Fruit fly (Drosophila melanogaster) whole organism, embryonic: Measurements from ENCODE around the gene CG13117.

ENCODE experiments used
- CG10321 ChIP-seq: fragments of 200-800 bp; sonication (Bioruptor generic); IDR thresholded peaks from 2 replicates; pipeline ENCODE4 v1.3.6; 2022; ENCODE audit warnings: missing biosample characterization, missing genetic modification characterization
- CG12104 ChIP-seq: fragments of 200-800 bp; sonication (Bioruptor generic); optimal IDR thresholded peaks from 3 replicates; lab custom pipeline; 2016; ENCODE audit warnings: missing biosample characterization, missing genetic modification characterization
- CG1233 ChIP-seq: fragments of 200-800 bp; sonication (Bioruptor generic); optimal IDR thresholded peaks from 4 replicates; lab custom pipeline; 2018; ENCODE audit warnings: missing biosample characterization, mild to moderate bottlenecking, missing genetic modification characterization
- CG13624 ChIP-seq: fragments of 200-800 bp; sonication (Bioruptor generic); optimal IDR thresholded peaks from 2 replicates; lab custom pipeline; 2016; ENCODE audit warnings: missing biosample characterization, missing genetic modification characterization
- CG14667 ChIP-seq: fragments of 200-800 bp; sonication (Bioruptor generic); IDR thresholded peaks from 2 replicates; pipeline ENCODE4 v1.3.6; 2022; ENCODE audit warnings: missing biosample characterization, missing genetic modification characterization
- CG14965 ChIP-seq: fragments of 200-800 bp; sonication (Bioruptor generic); optimal IDR thresholded peaks from 2 replicates; lab custom pipeline; 2016; ENCODE audit warnings: missing biosample characterization, missing genetic modification characterization, borderline replicate concordance
- CG1602 ChIP-seq: fragments of 200-800 bp; sonication (Bioruptor generic); optimal IDR thresholded peaks from 3 replicates; lab custom pipeline; 2016; ENCODE audit warnings: missing biosample characterization, missing genetic modification characterization
- CG1832 ChIP-seq: fragments of 200-800 bp; sonication (Bioruptor generic); optimal IDR thresholded peaks from 2 replicates; lab custom pipeline; 2017; ENCODE audit warnings: missing biosample characterization, mild to moderate bottlenecking, missing genetic modification characterization, inconsistent platforms
- CG2678 ChIP-seq: fragments of 200-800 bp; sonication (Bioruptor generic); optimal IDR thresholded peaks from 3 replicates; lab custom pipeline; 2019; ENCODE audit warnings: missing biosample characterization, mild to moderate bottlenecking, missing genetic modification characterization, moderate library complexity
- CG30020 ChIP-seq: fragments of 200-800 bp; optimal IDR thresholded peaks from 2 replicates; lab custom pipeline; 2019; ENCODE audit warnings: missing biosample characterization, mild to moderate bottlenecking, missing genetic modification characterization, moderate library complexity
- CG31365 ChIP-seq: fragments of 200-800 bp; sonication (Bioruptor generic); optimal IDR thresholded peaks from 2 replicates; lab custom pipeline; 2018; ENCODE audit warnings: missing biosample characterization, mild to moderate bottlenecking, missing genetic modification characterization
- CG3726 ChIP-seq: fragments of 200-800 bp; sonication (Bioruptor generic); IDR thresholded peaks from 3 replicates; pipeline ENCODE4, ENCODE4 v1.3.6; 2022; ENCODE audit warnings: missing biosample characterization, missing genetic modification characterization
- CG4328 ChIP-seq: fragments of 200-800 bp; sonication (Bioruptor generic); optimal IDR thresholded peaks from 3 replicates; lab custom pipeline; 2017; ENCODE audit warnings: missing biosample characterization, missing genetic modification reagents, missing genetic modification characterization
- CG43689 ChIP-seq: fragments of 200-800 bp; sonication (Bioruptor generic); IDR thresholded peaks from 2 replicates; pipeline ENCODE4 v1.3.6; 2022; ENCODE audit warnings: missing biosample characterization, missing genetic modification characterization
- CG4404 ChIP-seq: fragments of 200-800 bp; sonication (Bioruptor generic); IDR thresholded peaks from 2 replicates; pipeline ENCODE4 v1.3.6; 2022; ENCODE audit warnings: missing biosample characterization, missing genetic modification characterization
- CG6175 ChIP-seq: fragments of 200-800 bp; sonication (Bioruptor generic); IDR thresholded peaks from 3 replicates; pipeline ENCODE4 v1.3.6; 2022; ENCODE audit warnings: missing biosample characterization, missing genetic modification characterization
- CG7372 ChIP-seq: fragments of 200-800 bp; sonication (Bioruptor generic); IDR thresholded peaks from 2 replicates; pipeline ENCODE4 v1.3.6; 2022; ENCODE audit warnings: missing biosample characterization, missing genetic modification characterization
- CG8388 ChIP-seq: fragments of 200-800 bp; sonication (Bioruptor generic); optimal IDR thresholded peaks from 2 replicates; lab custom pipeline; 2019; ENCODE audit warnings: missing biosample characterization, mild to moderate bottlenecking, missing genetic modification characterization, moderate library complexity
- CG8924 ChIP-seq: fragments of 200-800 bp; optimal IDR thresholded peaks from 3 replicates; lab custom pipeline; 2019; ENCODE audit warnings: missing biosample characterization, mild to moderate bottlenecking, missing genetic modification characterization, moderate library complexity
- CG9876 ChIP-seq: fragments of 200-800 bp; sonication (Bioruptor generic); optimal IDR thresholded peaks from 2 replicates; lab custom pipeline; 2016; ENCODE audit warnings: missing biosample characterization, missing genetic modification characterization
- Dp ChIP-seq: fragments of 200-800 bp; sonication (Bioruptor generic); optimal IDR thresholded peaks from 2 replicates; lab custom pipeline; 2018; ENCODE audit warnings: missing biosample characterization, mild to moderate bottlenecking, missing genetic modification characterization, moderate library complexity
- Gug ChIP-seq: fragments of 200-800 bp; sonication (Bioruptor generic); IDR thresholded peaks from 4 replicates; pipeline ENCODE4 v1.3.6; 2022; ENCODE audit warnings: missing biosample characterization, missing genetic modification characterization
- H15 ChIP-seq: fragments of 200-800 bp; sonication (Bioruptor generic); IDR thresholded peaks from 3 replicates; pipeline ENCODE4 v1.3.6; 2022; ENCODE audit warnings: missing biosample characterization, missing genetic modification characterization
- HLHmδ ChIP-seq: fragments of 200-800 bp; sonication (Bioruptor generic); optimal IDR thresholded peaks from 2 replicates; lab custom pipeline; 2018; ENCODE audit warnings: missing biosample characterization, mild to moderate bottlenecking, missing genetic modification characterization, moderate library complexity
- Med ChIP-seq: fragments of 200-800 bp; sonication (Bioruptor generic); peaks from one replicate; lab custom pipeline; 2016; ENCODE audit warnings: missing biosample characterization, missing genetic modification characterization, mild to moderate bottlenecking, inconsistent platforms, moderate library complexity
- Oaz ChIP-seq: fragments of 200-800 bp; sonication (Bioruptor generic); IDR thresholded peaks from 2 replicates; pipeline ENCODE4 v1.3.6; 2022; ENCODE audit warnings: missing biosample characterization, missing genetic modification characterization
- Pdp1 ChIP-seq, 2 experiments: fragments of 200-800 bp; sonication (Bioruptor generic); optimal IDR thresholded peaks; 3 replicates each; lab custom pipeline; 2016; ENCODE audit warnings: missing biosample characterization in 2 of 2, missing genetic modification characterization in 2 of 2, mild to moderate bottlenecking in 1 of 2, moderate library complexity in 1 of 2
- Poxn ChIP-seq: fragments of 200-800 bp; sonication (Bioruptor generic); IDR thresholded peaks from 2 replicates; pipeline ENCODE4 v1.3.6; 2022; ENCODE audit warnings: missing biosample characterization, missing genetic modification characterization
- Sox102F ChIP-seq: fragments of 200-800 bp; sonication (Bioruptor generic); optimal IDR thresholded peaks from 2 replicates; lab custom pipeline; 2018; ENCODE audit warnings: missing biosample characterization, mild to moderate bottlenecking, missing genetic modification characterization, moderate library complexity
- da ChIP-seq: fragments of 200-800 bp; sonication (Bioruptor generic); optimal IDR thresholded peaks from 2 replicates; lab custom pipeline; 2016; ENCODE audit warnings: missing biosample characterization, missing genetic modification characterization
- dysf ChIP-seq: fragments of 200-800 bp; sonication (Bioruptor generic); IDR thresholded peaks from 3 replicates; pipeline ENCODE4 v1.3.6; 2022; ENCODE audit warnings: missing biosample characterization, missing genetic modification characterization
- ewg ChIP-seq: fragments of 200-800 bp; sonication (Bioruptor generic); optimal IDR thresholded peaks from 3 replicates; lab custom pipeline; 2017; ENCODE audit warnings: mild to moderate bottlenecking, missing biosample characterization, missing genetic modification reagents, missing genetic modification characterization
- fd64A ChIP-seq: fragments of 200-800 bp; sonication (Bioruptor generic); optimal IDR thresholded peaks from 3 replicates; lab custom pipeline; 2018; ENCODE audit warnings: missing biosample characterization, mild to moderate bottlenecking, missing genetic modification characterization
- h ChIP-seq: fragments of >200 bp; optimal IDR thresholded peaks from 2 replicates; lab custom pipeline; 2017
- hkb ChIP-seq, 2 experiments: fragments of 200-800 bp in 1 of 2; fragments of >200 bp in 1 of 2; sonication (Bioruptor generic) in 1 of 2; IDR thresholded peaks in 1 of 2; optimal IDR thresholded peaks in 1 of 2; 2 replicates each; pipeline versions ENCODE4 v1.3.6 to Lab custom; 2017 to 2022; ENCODE audit warnings: missing biosample characterization in 1 of 2, missing genetic modification characterization in 1 of 2
- jing ChIP-seq: fragments of 200-800 bp; sonication (Bioruptor generic); optimal IDR thresholded peaks from 2 replicates; lab custom pipeline; 2018; ENCODE audit warnings: missing biosample characterization, mild to moderate bottlenecking, missing genetic modification characterization
- maf-S ChIP-seq: fragments of 200-800 bp; sonication (Bioruptor generic); optimal IDR thresholded peaks from 2 replicates; lab custom pipeline; 2016; ENCODE audit warnings: missing biosample characterization, missing genetic modification characterization
- mirr ChIP-seq: fragments of 200-800 bp; sonication (Bioruptor generic); optimal IDR thresholded peaks from 3 replicates; lab custom pipeline; 2018; ENCODE audit warnings: missing biosample characterization, mild to moderate bottlenecking, missing genetic modification characterization
- nau ChIP-seq: fragments of 200-800 bp; sonication (Bioruptor generic); optimal IDR thresholded peaks from 3 replicates; lab custom pipeline; 2017; ENCODE audit warnings: missing biosample characterization, mild to moderate bottlenecking, missing genetic modification characterization, missing genetic modification reagents
- nmo ChIP-seq: fragments of 200-800 bp; sonication (Bioruptor generic); optimal IDR thresholded peaks from 2 replicates; lab custom pipeline; 2018; ENCODE audit warnings: missing biosample characterization, mild to moderate bottlenecking, missing genetic modification characterization, moderate library complexity
- nom ChIP-seq: fragments of 200-800 bp; sonication (Bioruptor generic); optimal IDR thresholded peaks from 2 replicates; lab custom pipeline; 2017; ENCODE audit warnings: missing biosample characterization, missing genetic modification characterization, mild to moderate bottlenecking, moderate library complexity, missing genetic modification reagents
- pb ChIP-seq: fragments of 200-800 bp; sonication (Bioruptor generic); optimal IDR thresholded peaks from 3 replicates; lab custom pipeline; 2016; ENCODE audit warnings: missing biosample characterization, missing genetic modification characterization
- pfk ChIP-seq: fragments of 200-800 bp; sonication (Bioruptor generic); optimal IDR thresholded peaks from 2 replicates; lab custom pipeline; 2018; ENCODE audit warnings: missing biosample characterization, mild to moderate bottlenecking, missing genetic modification characterization, moderate library complexity
- ranshi ChIP-seq: fragments of 200-800 bp; sonication (Bioruptor generic); IDR thresholded peaks from 2 replicates; pipeline ENCODE4 v1.3.6; 2022; ENCODE audit warnings: missing biosample characterization, missing genetic modification characterization
- seq ChIP-seq: fragments of 200-800 bp; sonication (Bioruptor generic); IDR thresholded peaks from 2 replicates; pipeline ENCODE4 v1.3.6; 2022; ENCODE audit warnings: missing biosample characterization, missing genetic modification characterization
- sr ChIP-seq: fragments of 200-800 bp; sonication (Bioruptor generic); IDR thresholded peaks from 3 replicates; pipeline ENCODE4 v1.3.6; 2022; ENCODE audit warnings: missing biosample characterization, missing genetic modification characterization
- sug ChIP-seq: fragments of 200-800 bp; optimal IDR thresholded peaks from 2 replicates; lab custom pipeline; 2019; ENCODE audit warnings: missing biosample characterization, mild to moderate bottlenecking, missing genetic modification characterization, moderate library complexity
- tap ChIP-seq: fragments of 200-800 bp; optimal IDR thresholded peaks from 3 replicates; lab custom pipeline; 2019; ENCODE audit warnings: missing biosample characterization, mild to moderate bottlenecking, missing genetic modification characterization, moderate library complexity
- yki ChIP-seq: fragments of >200 bp; optimal IDR thresholded peaks from 3 replicates; lab custom pipeline; 2018
- zen2 ChIP-seq: fragments of 200-800 bp; sonication (Bioruptor generic); IDR thresholded peaks from 3 replicates; pipeline ENCODE4 v1.3.6; 2022; ENCODE audit warnings: missing biosample characterization, missing genetic modification characterization; ENCODE audit not compliant: partially characterized antibody

CG13117 gene

dm6 chr2L:9698923-9699493 lies 37.4 kb upstream of the CG13117 start, which contains the start of gene Pka-C1 (continued):
- TF ChIP-seq CG6175 (GFP tag; lab: Robert Waterston, UW) (peak; percentile 54; the same call in 1 of the 3 replicates), CG13624 (GFP tag; lab: Kevin White, UChicago) (no peak), CG10321 (GFP tag; lab: Robert Waterston, UW) (no peak; the same call in 1 of the 2 replicates), CG30020 (tag; lab: Kevin White, UChicago) (peak; percentile 59), sug (tag; lab: Kevin White, UChicago) (peak; percentile 32), CG14667 (no peak), sr (GFP tag; lab: Robert Waterston, UW) (peak; percentile 35; the same call in 1 of the 3 replicates), CG12104 (GFP tag; lab: Kevin White, UChicago) (no peak), CG31365 (tag; lab: Kevin White, UChicago) (no peak), HLHmδ (peak; percentile 42), pb (peak; percentile 16), nom (GFP tag; lab: Kevin White, UChicago) (peak; percentile 25), pfk (GFP tag; lab: Kevin White, UChicago) (peak; percentile 34), dysf (GFP tag; lab: Robert Waterston, UW) (0 out of 3 replicates have a peak, but pooled peaks have one; percentile 49), jing (GFP tag; lab: Kevin White, UChicago) (no peak), CG43689 (GFP tag; lab: Robert Waterston, UW) (no peak), zen2 (GFP tag; lab: Robert Waterston, UW) (no peak), hkb (optimal IDR thresholded peaks at IDR 0.05; lab: Kevin White, UChicago) (no peak), hkb (GFP tag; IDR thresholded peaks at IDR 0.05; lab: Robert Waterston, UW) (peak; percentile 40; the same call in 1 of the 2 replicates), ewg (peak; percentile 77), Gug (no peak; the same call in 3 of the 4 replicates), da (GFP tag; lab: Kevin White, UChicago) (no peak), CG9876 (GFP tag; lab: Kevin White, UChicago) (no peak), CG8388 (GFP tag; lab: Kevin White, UChicago) (no peak), h (lab: Kevin White, UChicago) (no peak), nmo (GFP tag; lab: Kevin White, UChicago) (peak; percentile 52), CG7372 (no peak), H15 (peak; percentile 49; the same call in 1 of the 3 replicates), ranshi (GFP tag; lab: Robert Waterston, UW) (peak; percentile 57; the same call in 1 of the 2 replicates), Pdp1 (GFP tag; optimal IDR thresholded peaks at IDR 0.05; lab: Kevin White, UChicago) (peak; percentile 11 to 88), mirr (GFP tag; lab: Kevin White, UChicago) (peak; percentile 7), nau (GFP tag; lab: Kevin White, UChicago) (no peak), Poxn (GFP tag; lab: Robert Waterston, UW) (no peak), maf-S (GFP tag; lab: Kevin White, UChicago) (no peak), tap (no peak), CG14965 (GFP tag; lab: Kevin White, UChicago) (no peak), Dp (GFP tag; lab: Kevin White, UChicago) (peak; percentile 55), fd64A (no peak), Oaz (GFP tag; lab: Robert Waterston, UW) (0 out of 2 replicates have a peak, but pooled peaks have one; percentile 5), CG4404 (GFP tag; lab: Robert Waterston, UW) (0 out of 2 replicates have a peak, but pooled peaks have one; percentile 16), Med (GFP tag; lab: Kevin White, UChicago) (peak; percentile 90), CG1602 (no peak), CG4328 (GFP tag; lab: Kevin White, UChicago) (no peak), CG1233 (GFP tag; lab: Kevin White, UChicago) (no peak), seq (GFP tag; lab: Robert Waterston, UW) (peak; percentile 58; the same call in 1 of the 2 replicates), CG8924 (peak; percentile 17), Sox102F (GFP tag; lab: Kevin White, UChicago) (no peak), yki (no peak), CG1832 (GFP tag; lab: Kevin White, UChicago) (no peak), CG2678 (tag; lab: Kevin White, UChicago) (peak; percentile 6), CG3726 (no peak)
